Fruit fly (Drosophila melanogaster): ENCODE data around the gene Rab5.

DNA sequence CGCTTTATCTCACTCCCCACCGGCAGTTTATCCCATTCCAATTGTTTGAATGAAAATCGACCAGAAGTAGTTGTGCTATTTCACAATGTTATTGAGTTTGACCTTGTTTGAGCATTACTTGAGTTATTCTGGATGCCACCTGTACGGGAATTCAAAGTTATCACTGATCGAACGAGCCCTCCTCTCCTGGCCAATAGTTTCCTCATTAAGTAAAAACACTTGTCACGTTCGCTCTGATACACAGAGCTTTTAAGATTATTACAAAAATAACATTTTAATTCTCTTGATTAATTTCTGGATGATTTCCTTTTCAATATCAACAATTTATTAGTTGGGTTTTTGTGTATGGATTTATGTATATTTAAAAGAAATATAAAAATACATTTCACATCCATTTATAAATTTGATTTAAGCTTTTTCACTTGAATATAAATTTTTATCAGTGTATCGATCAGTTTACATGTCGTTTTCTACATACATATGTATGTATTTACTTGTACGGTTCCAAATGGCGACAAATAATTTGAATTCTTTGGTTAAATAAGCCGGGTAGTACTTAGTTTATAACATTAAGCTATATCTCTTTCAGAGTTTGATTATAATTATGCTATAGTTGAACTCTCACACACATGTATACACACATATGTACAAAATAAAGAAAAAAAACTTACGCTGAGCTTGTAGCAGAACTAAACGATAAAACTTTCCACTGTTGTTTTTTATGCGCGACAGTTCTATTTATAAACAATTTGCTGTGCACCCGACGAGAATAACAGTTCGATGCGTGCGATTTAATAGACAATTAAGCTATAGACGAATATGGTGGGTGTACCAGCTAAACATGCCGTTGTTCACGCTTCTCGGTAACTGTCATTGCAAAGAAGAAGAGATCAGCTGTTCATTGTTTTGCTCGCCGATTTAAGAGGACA lies 9.0 kb upstream of the Rab5 start, which contains the start of the genes CG3609 and CG15390:
- peak in 1 of 2 experiments; percentile 3 for TF ChIP-seq CTCF (optimal IDR thresholded peaks at IDR 0.05)
- no peak for TF ChIP-seq CG8478 (optimal IDR thresholded peaks at IDR 0.05)
